Worm (Caenorhabditis elegans): Measurements from ENCODE around the gene F11G11.4.

F11G11.4 gene

DNA sequence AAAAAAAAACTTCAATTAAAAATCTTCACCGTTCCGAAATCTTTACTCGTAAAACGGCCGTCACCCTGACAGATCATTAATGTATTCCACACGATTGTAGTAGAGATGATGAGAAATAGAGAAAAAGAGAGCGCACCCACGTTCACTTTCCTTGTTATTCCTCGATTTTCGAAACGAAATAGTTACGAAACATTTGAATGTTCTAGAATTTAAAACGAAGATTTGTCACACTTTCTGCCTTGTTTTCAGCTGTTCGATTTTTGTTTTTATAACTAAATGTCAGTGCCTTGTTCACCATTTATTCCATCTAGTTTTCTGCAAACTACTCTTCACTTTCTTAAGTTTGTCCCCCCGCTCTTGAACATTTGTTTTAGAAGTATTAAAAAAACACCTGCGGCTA is 5.6 kb upstream of the F11G11.4 start:
- TF ChIP-seq nhr-237 (tag; optimal IDR thresholded peaks at IDR 0.05) (no peak), daf-12 (tag; optimal IDR thresholded peaks at IDR 0.05) (no peak), ceh-82 (tag; optimal IDR thresholded peaks at IDR 0.05) (no peak), nhr-67 (tag; optimal IDR thresholded peaks at IDR 0.05) (no peak), egl-5 (tag; optimal IDR thresholded peaks at IDR 0.05) (no peak), sea-2 (GFP tag; optimal IDR thresholded peaks at IDR 0.05) (no peak), ceh-16 (tag; optimal IDR thresholded peaks at IDR 0.05) (no peak), ztf-4 (tag; optimal IDR thresholded peaks at IDR 0.05) (no peak), elt-2 (tag; optimal IDR thresholded peaks at IDR 0.05) (no peak), elt-3 (tag; optimal IDR thresholded peaks at IDR 0.05) (no peak), nhr-25 (tag; optimal IDR thresholded peaks at IDR 0.05) (no peak), ztf-11 (tag; optimal IDR thresholded peaks at IDR 0.05) (no peak), fkh-2 (tag; optimal IDR thresholded peaks at IDR 0.05) (no peak), lin-15B (tag; optimal IDR thresholded peaks at IDR 0.05) (no peak), ZK546.5 (tag; optimal IDR thresholded peaks at IDR 0.05) (no peak), nhr-23 (tag; optimal IDR thresholded peaks at IDR 0.05) (no peak), aly-2 (tag; optimal IDR thresholded peaks at IDR 0.05) (no peak), pqm-1 (tag; optimal IDR thresholded peaks at IDR 0.05) (no peak), lsy-12 (tag; optimal IDR thresholded peaks at IDR 0.05) (no peak)

DNA sequence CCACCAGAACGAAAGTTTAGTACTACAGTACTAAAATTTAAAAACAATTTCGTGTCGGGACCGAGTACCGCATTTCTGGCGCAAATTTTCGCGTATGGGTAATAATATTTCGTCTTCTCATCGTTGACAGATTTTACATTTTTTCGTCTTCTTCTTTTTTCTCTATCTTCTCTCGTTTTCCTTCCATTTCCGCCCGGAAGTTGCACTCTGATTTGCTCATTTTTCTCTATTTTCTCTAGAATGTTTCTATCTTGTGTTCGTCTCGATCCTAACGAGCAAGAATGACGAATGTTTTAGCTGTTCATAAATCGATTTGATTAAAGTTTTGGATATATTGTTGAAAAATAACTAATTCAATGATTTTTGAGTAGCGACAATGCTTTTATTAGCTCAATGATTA is 4.9 kb upstream of the F11G11.4 start:
- TF ChIP-seq ceh-82 (tag; optimal IDR thresholded peaks at IDR 0.05) (no peak), pha-4 (tag; optimal IDR thresholded peaks at IDR 0.05) (no peak), tbx-2 (tag; optimal IDR thresholded peaks at IDR 0.05) (no peak), snpc-4 (tag; optimal IDR thresholded peaks at IDR 0.05) (peak; percentile 7), egl-27 (tag; optimal IDR thresholded peaks at IDR 0.05) (no peak), fkh-10 (GFP tag; optimal IDR thresholded peaks at IDR 0.05) (no peak), nhr-25 (tag; optimal IDR thresholded peaks at IDR 0.05) (no peak), nhr-12 (tag; optimal IDR thresholded peaks at IDR 0.05) (no peak), nhr-11 (tag; optimal IDR thresholded peaks at IDR 0.05) (no peak), nhr-67 (tag; optimal IDR thresholded peaks at IDR 0.05) (no peak), nfya-1 (tag; optimal IDR thresholded peaks at IDR 0.05; ENCODE audit: insufficient read depth) (peak; percentile 41), nhr-43 (tag; optimal IDR thresholded peaks at IDR 0.05; ENCODE audit: poor library complexity, severe bottlenecking) (no peak), elt-2 (tag; optimal IDR thresholded peaks at IDR 0.05) (no peak), eor-1 (tag; optimal IDR thresholded peaks at IDR 0.05) (no peak), lin-15B (tag; optimal IDR thresholded peaks at IDR 0.05) (peak; percentile 2), ceh-16 (tag; optimal IDR thresholded peaks at IDR 0.05) (no peak)

DNA sequence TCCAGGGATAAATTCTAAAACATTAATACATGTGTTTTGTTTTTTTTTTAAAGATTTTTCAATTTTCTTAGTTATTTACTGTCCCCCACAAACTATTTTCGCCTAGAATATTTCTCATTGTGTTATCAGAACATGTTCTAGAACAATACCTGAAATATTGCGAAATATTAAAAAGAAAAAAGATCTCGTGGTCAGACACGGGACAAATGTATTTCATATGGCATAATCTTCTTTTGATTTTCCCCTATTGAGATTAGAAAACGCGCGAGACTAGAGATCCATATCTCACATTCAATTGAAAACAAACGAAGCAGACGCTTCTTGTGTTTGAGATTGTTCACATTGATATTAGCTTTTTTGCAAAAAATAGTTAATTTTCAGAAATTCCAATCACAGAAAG is 4.3 kb upstream of the F11G11.4 start:
- TF ChIP-seq nhr-76 (tag; optimal IDR thresholded peaks at IDR 0.05) (no peak), pha-4 (tag; optimal IDR thresholded peaks at IDR 0.05) (peak; percentile 1), elt-1 (tag; optimal IDR thresholded peaks at IDR 0.05) (peak; percentile 90), zag-1 (tag; optimal IDR thresholded peaks at IDR 0.05) (no peak), R02D3.7 (tag; optimal IDR thresholded peaks at IDR 0.05) (no peak), ztf-11 (tag; optimal IDR thresholded peaks at IDR 0.05) (no peak), fkh-2 (tag; optimal IDR thresholded peaks at IDR 0.05) (no peak), ztf-4 (tag; optimal IDR thresholded peaks at IDR 0.05) (no peak), nhr-67 (tag; optimal IDR thresholded peaks at IDR 0.05) (no peak), ama-1 (optimal IDR thresholded peaks at IDR 0.05) (no peak), nhr-12 (tag; optimal IDR thresholded peaks at IDR 0.05) (no peak), nfya-1 (tag; optimal IDR thresholded peaks at IDR 0.05; ENCODE audit: insufficient read depth) (no peak), ceh-9 (tag; optimal IDR thresholded peaks at IDR 0.05) (no peak), lin-15B (tag; optimal IDR thresholded peaks at IDR 0.05) (no peak), jun-1 (tag; optimal IDR thresholded peaks at IDR 0.05) (peak; percentile 10), ceh-16 (tag; optimal IDR thresholded peaks at IDR 0.05) (no peak), ZK546.5 (tag; optimal IDR thresholded peaks at IDR 0.05) (no peak), nhr-23 (tag; optimal IDR thresholded peaks at IDR 0.05) (peak; percentile 40), ceh-28 (tag; optimal IDR thresholded peaks at IDR 0.05) (no peak), lsy-12 (tag; optimal IDR thresholded peaks at IDR 0.05) (no peak), nhr-28 (tag; optimal IDR thresholded peaks at IDR 0.05) (no peak), elt-3 (tag; optimal IDR thresholded peaks at IDR 0.05) (no peak), mml-1 (tag; optimal IDR thresholded peaks at IDR 0.05) (no peak), fkh-10 (GFP tag; optimal IDR thresholded peaks at IDR 0.05) (no peak), daf-12 (tag; optimal IDR thresholded peaks at IDR 0.05) (no peak), nhr-25 (tag; optimal IDR thresholded peaks at IDR 0.05) (peak; percentile 54), skn-1 (tag; optimal IDR thresholded peaks at IDR 0.05) (no peak), elt-2 (tag; optimal IDR thresholded peaks at IDR 0.05) (peak; percentile 36), hmg-11 (tag; optimal IDR thresholded peaks at IDR 0.05) (no peak), ceh-82 (tag; optimal IDR thresholded peaks at IDR 0.05) (no peak)
